Fruit fly (Drosophila melanogaster) whole organism, adult: Measurements from ENCODE around the gene CG7071.

Experiments
- CG11617 ChIP-seq: fragments of 200-800 bp; sonication (Bioruptor generic); optimal IDR thresholded peaks from 2 replicates; lab custom pipeline; 2017; ENCODE audit warnings: mild to moderate bottlenecking, missing biosample characterization, missing genetic modification reagents, missing genetic modification characterization
- CG14711 ChIP-seq: fragments of 200-800 bp; sonication (Bioruptor generic); optimal IDR thresholded peaks from 2 replicates; lab custom pipeline; 2018; ENCODE audit warnings: missing biosample characterization, mild to moderate bottlenecking, missing genetic modification characterization, moderate library complexity
- CG7101 ChIP-seq: fragments of 200-800 bp; sonication (Bioruptor generic); optimal IDR thresholded peaks from 2 replicates; lab custom pipeline; 2018; ENCODE audit warnings: missing biosample characterization, mild to moderate bottlenecking, missing genetic modification characterization, moderate library complexity
- Clk ChIP-seq: fragments of 200-800 bp; sonication (Bioruptor generic); optimal IDR thresholded peaks from 2 replicates; lab custom pipeline; 2017; ENCODE audit warnings: missing biosample characterization, missing genetic modification characterization
- Hr96 ChIP-seq: fragments of 200-800 bp; sonication (Bioruptor generic); optimal IDR thresholded peaks from 2 replicates; lab custom pipeline; 2016; ENCODE audit warnings: missing biosample characterization, missing genetic modification characterization
- Mnt ChIP-seq: fragments of 200-800 bp; sonication (Bioruptor generic); optimal IDR thresholded peaks from 2 replicates; lab custom pipeline; 2016; ENCODE audit warnings: missing biosample characterization, mild to moderate bottlenecking, missing genetic modification characterization
- bab1 ChIP-seq: fragments of 200-800 bp; sonication (Bioruptor generic); optimal IDR thresholded peaks from 3 replicates; lab custom pipeline; 2019; ENCODE audit warnings: missing biosample characterization, mild to moderate bottlenecking, missing genetic modification characterization, moderate library complexity
- cnc ChIP-seq, 2 experiments: fragments of >200 bp; optimal IDR thresholded peaks; 2 replicates each; lab custom pipeline; 2017
- ovo ChIP-seq: fragments of 200-800 bp; sonication (Bioruptor generic); optimal IDR thresholded peaks from 2 replicates; lab custom pipeline; 2016; ENCODE audit warnings: missing biosample characterization, missing genetic modification characterization

- TF ChIP-seq Clk (GFP tag; lab: Kevin White, UChicago) (no peak), CG7101 (tag; lab: Kevin White, UChicago) (peak; percentile 48), CG11617 (GFP tag; lab: Kevin White, UChicago) (peak; percentile 35), bab1 (GFP tag; lab: Kevin White, UChicago) (no peak), CG14711 (tag; lab: Kevin White, UChicago) (peak; percentile 52), ovo (GFP tag; lab: Kevin White, UChicago) (peak; percentile 25), Mnt (GFP tag; lab: Kevin White, UChicago) (peak; percentile 34), Hr96 (peak; percentile 32), cnc (optimal IDR thresholded peaks at IDR 0.05; lab: Kevin White, UChicago) (no peak)
Observed at dm6 chr3R:22367126-22368076, 5.0 kb downstream of the CG7071 start, which contains the start of the genes Polr3F and PyK.
